Worm (Caenorhabditis elegans) whole organism, L2 larva: ENCODE measurements around the gene F58G1.8.

Source experiments
- C34F6.9 ChIP-seq: fragments of 150-350 bp; optimal IDR thresholded peaks from 2 replicates; lab custom pipeline; 2014; ENCODE audit warnings: missing biosample characterization, missing genetic modification characterization
- F13H6.1 ChIP-seq: sonication (generic microtip); optimal IDR thresholded peaks from 2 replicates; lab custom pipeline; 2016; ENCODE audit warnings: missing genetic modification characterization, missing compliant biosample characterization
- R02D3.7 ChIP-seq: fragments of 150-350 bp; optimal IDR thresholded peaks from 2 replicates; lab custom pipeline; 2014; ENCODE audit warnings: missing biosample characterization, missing genetic modification characterization
- Y55F3AM.14 ChIP-seq: fragments of 200-800 bp; sonication (Bioruptor generic); optimal IDR thresholded peaks from 2 replicates; lab custom pipeline; 2018; ENCODE audit warnings: mild to moderate bottlenecking, missing genetic modification characterization, missing compliant biosample characterization
- ZK546.5 ChIP-seq: sonication (generic microtip); optimal IDR thresholded peaks from 2 replicates; lab custom pipeline; 2017; ENCODE audit warnings: missing biosample characterization, missing genetic modification characterization
- aly-2 ChIP-seq: fragments of 150-350 bp; optimal IDR thresholded peaks from 2 replicates; lab custom pipeline; 2014; ENCODE audit warnings: missing biosample characterization, missing genetic modification characterization
- ama-1 ChIP-seq: fragments of 150-350 bp; optimal IDR thresholded peaks from 2 replicates; lab custom pipeline; 2018; ENCODE audit warnings: inconsistent platforms
- ceh-16 ChIP-seq: fragments of 150-350 bp; optimal IDR thresholded peaks from 2 replicates; lab custom pipeline; 2014; ENCODE audit warnings: missing biosample characterization, missing genetic modification characterization
- ceh-82 ChIP-seq: fragments of 150-350 bp; optimal IDR thresholded peaks from 2 replicates; lab custom pipeline; 2014; ENCODE audit warnings: missing biosample characterization, missing genetic modification characterization
- crh-2 ChIP-seq: sonication (generic microtip); optimal IDR thresholded peaks from 2 replicates; lab custom pipeline; 2017; ENCODE audit warnings: missing biosample characterization, missing genetic modification characterization
- dmd-4 ChIP-seq: sonication (generic microtip); optimal IDR thresholded peaks from 2 replicates; lab custom pipeline; 2017; ENCODE audit warnings: missing biosample characterization, missing genetic modification characterization
- egl-27 ChIP-seq: sonication (generic microtip); optimal IDR thresholded peaks from 3 replicates; lab custom pipeline; 2017; ENCODE audit warnings: missing biosample characterization, missing genetic modification reagents, missing genetic modification characterization
- elt-1 ChIP-seq: fragments of 150-350 bp; optimal IDR thresholded peaks from 2 replicates; lab custom pipeline; 2014; ENCODE audit warnings: missing biosample characterization, missing genetic modification characterization
- elt-3 ChIP-seq: sonication (generic microtip); optimal IDR thresholded peaks from 2 replicates; lab custom pipeline; 2017; ENCODE audit warnings: missing biosample characterization, missing genetic modification characterization
- fos-1 ChIP-seq: fragments of 150-350 bp; optimal IDR thresholded peaks from 2 replicates; lab custom pipeline; 2014; ENCODE audit warnings: missing biosample characterization, missing genetic modification characterization
- gmeb-1 ChIP-seq: fragments of 150-350 bp; optimal IDR thresholded peaks from 2 replicates; lab custom pipeline; 2014; ENCODE audit warnings: missing biosample characterization, missing genetic modification characterization
- lin-11 ChIP-seq: fragments of 150-350 bp; sonication (generic microtip); optimal IDR thresholded peaks from 2 replicates; lab custom pipeline; 2014; ENCODE audit warnings: missing biosample characterization, missing genetic modification characterization, inconsistent platforms, mixed read lengths
- lin-13 ChIP-seq: fragments of 150-350 bp; optimal IDR thresholded peaks from 2 replicates; lab custom pipeline; 2014; ENCODE audit warnings: missing biosample characterization, missing genetic modification reagents, missing genetic modification characterization
- lin-39 ChIP-seq: fragments of 150-350 bp; optimal IDR thresholded peaks from 2 replicates; lab custom pipeline; 2014; ENCODE audit warnings: missing biosample characterization, missing genetic modification reagents, missing genetic modification characterization
- lsy-2 ChIP-seq, 2 experiments: fragments of 150-350 bp in 1 of 2; sonication (generic microtip) in 1 of 2; optimal IDR thresholded peaks; 2 replicates each; lab custom pipeline; 2014 to 2017; ENCODE audit warnings: missing biosample characterization in 2 of 2, missing genetic modification characterization in 2 of 2
- mbf-1 ChIP-seq: sonication (generic microtip); optimal IDR thresholded peaks from 2 replicates; lab custom pipeline; 2017; ENCODE audit warnings: missing biosample characterization, missing genetic modification characterization
- mdl-1 ChIP-seq, 2 experiments: fragments of 150-350 bp in 1 of 2; sonication (generic microtip) in 1 of 2; optimal IDR thresholded peaks; 2 replicates each; lab custom pipeline; 2017; ENCODE audit warnings: missing biosample characterization in 2 of 2, missing genetic modification characterization in 2 of 2
- nhr-11 ChIP-seq: fragments of 150-350 bp; optimal IDR thresholded peaks from 2 replicates; lab custom pipeline; 2014; ENCODE audit warnings: missing biosample characterization, missing genetic modification characterization
- nhr-129 ChIP-seq: fragments of 150-350 bp; optimal IDR thresholded peaks from 2 replicates; lab custom pipeline; 2014; ENCODE audit warnings: missing biosample characterization, missing genetic modification characterization
- nhr-21 ChIP-seq: fragments of 150-350 bp; optimal IDR thresholded peaks from 2 replicates; lab custom pipeline; 2014; ENCODE audit warnings: missing biosample characterization, missing genetic modification characterization
- nhr-23 ChIP-seq: fragments of 150-350 bp; optimal IDR thresholded peaks from 2 replicates; lab custom pipeline; 2014; ENCODE audit warnings: missing biosample characterization, missing genetic modification reagents, missing genetic modification characterization
- nhr-237 ChIP-seq: fragments of 150-350 bp; optimal IDR thresholded peaks from 2 replicates; lab custom pipeline; 2014; ENCODE audit warnings: missing biosample characterization, missing genetic modification characterization
- nhr-6 ChIP-seq: fragments of 150-350 bp; optimal IDR thresholded peaks from 2 replicates; lab custom pipeline; 2014; ENCODE audit warnings: missing biosample characterization, missing genetic modification characterization
- nhr-77 ChIP-seq: fragments of 150-350 bp; optimal IDR thresholded peaks from 2 replicates; lab custom pipeline; 2014; ENCODE audit warnings: missing biosample characterization, missing genetic modification characterization
- peb-1 ChIP-seq: fragments of 150-350 bp; optimal IDR thresholded peaks from 2 replicates; lab custom pipeline; 2014; ENCODE audit warnings: missing biosample characterization, missing genetic modification characterization
- sem-4 ChIP-seq: fragments of 150-350 bp; optimal IDR thresholded peaks from 2 replicates; lab custom pipeline; 2014; ENCODE audit warnings: missing biosample characterization, missing genetic modification reagents, missing genetic modification characterization
- skn-1 ChIP-seq: sonication (generic microtip); optimal IDR thresholded peaks from 2 replicates; lab custom pipeline; 2017; ENCODE audit warnings: missing biosample characterization, missing genetic modification characterization
- sma-9 ChIP-seq, 2 experiments: fragments of 150-350 bp in 1 of 2; sonication (generic microtip) in 1 of 2; optimal IDR thresholded peaks; 2 replicates each; lab custom pipeline; 2014 to 2016; ENCODE audit warnings: missing genetic modification characterization in 2 of 2, mild to moderate bottlenecking in 1 of 2, missing biosample characterization in 1 of 2, missing compliant biosample characterization in 1 of 2, missing genetic modification reagents in 1 of 2, moderate library complexity in 1 of 2
- snpc-4 ChIP-seq: fragments of 150-350 bp; optimal IDR thresholded peaks from 2 replicates; lab custom pipeline; 2014; ENCODE audit warnings: missing biosample characterization, missing genetic modification characterization
- unc-39 ChIP-seq: fragments of 150-350 bp; optimal IDR thresholded peaks from 2 replicates; lab custom pipeline; 2014; ENCODE audit warnings: missing biosample characterization, missing genetic modification characterization
- unc-55 ChIP-seq: fragments of 150-350 bp; sonication (generic microtip); optimal IDR thresholded peaks from 3 replicates; lab custom pipeline; 2014; ENCODE audit warnings: missing biosample characterization, missing genetic modification reagents, missing genetic modification characterization
- unc-62 ChIP-seq: fragments of 150-350 bp; optimal IDR thresholded peaks from 2 replicates; lab custom pipeline; 2014; ENCODE audit warnings: missing biosample characterization, missing genetic modification reagents, missing genetic modification characterization
- ztf-1 ChIP-seq: fragments of 200-800 bp; sonication (Bioruptor generic); conservative IDR thresholded peaks from 2 replicates; pipeline ENCODE4 v1.3.6; 2022; ENCODE audit warnings: missing genetic modification characterization, missing compliant biosample characterization
- ztf-11 ChIP-seq: sonication (generic microtip); optimal IDR thresholded peaks from 2 replicates; lab custom pipeline; 2017; ENCODE audit warnings: missing biosample characterization, missing genetic modification characterization
- ztf-4 ChIP-seq: fragments of 150-350 bp; optimal IDR thresholded peaks from 2 replicates; lab custom pipeline; 2014; ENCODE audit warnings: missing biosample characterization, missing genetic modification characterization

Gene F58G1.8

ce11 chrII:12928241-12928640 is 2.8 kb upstream of the F58G1.8 start, which contains the start of gene F58G1.3:
F58G1.3 (minus strand) TSS chrII:12928341.
- no peak for TF ChIP-seq nhr-21 (tag; lab: Kevin White, UChicago)
- TF ChIP-seq lin-39 (tag; lab: Kevin White, UChicago): no peak
- no peak for TF ChIP-seq nhr-11 (tag; lab: Kevin White, UChicago)
- TF ChIP-seq sem-4 (tag; lab: Kevin White, UChicago): no peak
- TF ChIP-seq nhr-237: no peak
- no peak for TF ChIP-seq ztf-1 (GFP tag; lab: Robert Waterston, UW)
- no peak for TF ChIP-seq mdl-1 (tag; optimal IDR thresholded peaks at IDR 0.05; lab: Kevin White, UChicago)
- TF ChIP-seq ZK546.5 (tag; lab: Kevin White, UChicago): no peak
- TF ChIP-seq unc-55 (GFP tag; lab: Kevin White, UChicago): no peak
- no peak for TF ChIP-seq snpc-4 (tag; lab: Kevin White, UChicago)
- no peak for TF ChIP-seq nhr-77 (tag; lab: Kevin White, UChicago)
- TF ChIP-seq C34F6.9: no peak
- TF ChIP-seq Y55F3AM.14 (GFP tag; lab: Kevin White, UChicago): no peak
- TF ChIP-seq ztf-4: no peak
- TF ChIP-seq R02D3.7 (tag; lab: Kevin White, UChicago): no peak
- TF ChIP-seq ama-1 (lab: Kevin White, UChicago): no peak

DNA sequence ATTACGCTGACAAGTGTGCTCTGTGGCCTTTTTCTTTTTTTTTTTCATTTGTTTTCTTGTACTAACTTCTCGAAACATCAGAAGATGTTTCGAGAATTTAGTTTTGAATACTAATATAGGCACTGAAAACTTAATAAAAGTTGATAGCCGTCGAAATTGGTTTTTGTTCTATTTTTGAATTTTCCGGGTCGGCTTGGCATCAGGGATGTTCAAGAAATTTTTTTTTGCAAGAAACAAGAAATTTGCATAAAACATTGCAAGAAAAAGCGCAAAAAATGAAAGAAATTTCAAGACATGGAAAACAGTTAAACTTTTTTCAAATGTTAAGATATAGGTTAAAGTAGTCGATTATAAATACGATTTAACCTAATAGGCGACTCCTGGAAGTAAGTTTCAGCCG is 2.2 kb downstream of the F58G1.8 start:
- TF ChIP-seq snpc-4 (tag; lab: Kevin White, UChicago) (no peak), elt-3 (no peak), aly-2 (tag; lab: Kevin White, UChicago) (no peak), ceh-82 (tag; lab: Kevin White, UChicago) (no peak), nhr-77 (tag; lab: Kevin White, UChicago) (no peak), fos-1 (no peak), elt-1 (tag; lab: Kevin White, UChicago) (no peak), crh-2 (tag; lab: Kevin White, UChicago) (no peak), nhr-129 (tag; lab: Kevin White, UChicago) (no peak)

ce11 chrII:12921478-12921877 is 4.0 kb downstream of the F58G1.8 start:
- TF ChIP-seq skn-1 (tag; lab: Kevin White, UChicago) (no peak), nhr-11 (tag; lab: Kevin White, UChicago) (no peak), Y55F3AM.14 (GFP tag; lab: Kevin White, UChicago) (no peak)

DNA sequence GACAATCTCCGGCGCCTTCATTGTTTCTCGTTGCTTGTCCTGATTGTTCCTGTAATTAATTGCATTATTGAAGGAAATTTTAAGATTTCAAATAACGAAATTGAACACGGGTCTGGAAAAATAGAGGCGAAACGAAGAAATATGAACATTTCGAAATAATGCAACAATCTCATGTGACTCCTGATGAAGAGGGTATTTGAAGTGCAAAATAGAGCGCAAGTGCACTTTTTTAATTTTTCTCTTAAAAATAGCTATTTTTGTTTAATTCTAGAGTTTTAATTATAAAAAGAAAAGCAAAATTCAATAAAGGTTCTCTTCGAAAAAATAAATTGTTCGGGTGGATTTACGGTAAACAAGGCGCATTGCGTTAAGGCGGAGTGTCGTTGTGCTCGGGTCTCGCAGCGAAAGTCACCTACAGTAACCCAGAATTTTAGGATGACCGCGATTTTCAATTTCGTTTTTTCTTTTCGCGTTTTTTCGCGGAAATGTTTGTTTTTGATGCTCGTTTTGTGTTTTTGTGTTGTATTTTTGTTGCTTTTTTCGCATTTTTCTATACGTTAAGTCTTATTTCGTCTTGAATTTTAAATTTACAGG is 6.4 kb downstream of the F58G1.8 start, which contains the start of the genes F58G1.2 and wago-4:
Gene F58G1.2, minus strand, starts transcription at position 51 of the 594 bp plus-strand sequence.
Gene wago-4, plus strand, starts transcription at position 592 of the 594 bp plus-strand sequence.
- TF ChIP-seq lsy-2 (tag; optimal IDR thresholded peaks at IDR 0.05; lab: Kevin White, UChicago) (peak; percentile 34 to 88), R02D3.7 (tag; lab: Kevin White, UChicago) (peak; percentile 71), unc-55 (GFP tag; lab: Kevin White, UChicago) (peak; percentile 56), snpc-4 (tag; lab: Kevin White, UChicago) (no peak), ama-1 (lab: Kevin White, UChicago) (no peak)

DNA sequence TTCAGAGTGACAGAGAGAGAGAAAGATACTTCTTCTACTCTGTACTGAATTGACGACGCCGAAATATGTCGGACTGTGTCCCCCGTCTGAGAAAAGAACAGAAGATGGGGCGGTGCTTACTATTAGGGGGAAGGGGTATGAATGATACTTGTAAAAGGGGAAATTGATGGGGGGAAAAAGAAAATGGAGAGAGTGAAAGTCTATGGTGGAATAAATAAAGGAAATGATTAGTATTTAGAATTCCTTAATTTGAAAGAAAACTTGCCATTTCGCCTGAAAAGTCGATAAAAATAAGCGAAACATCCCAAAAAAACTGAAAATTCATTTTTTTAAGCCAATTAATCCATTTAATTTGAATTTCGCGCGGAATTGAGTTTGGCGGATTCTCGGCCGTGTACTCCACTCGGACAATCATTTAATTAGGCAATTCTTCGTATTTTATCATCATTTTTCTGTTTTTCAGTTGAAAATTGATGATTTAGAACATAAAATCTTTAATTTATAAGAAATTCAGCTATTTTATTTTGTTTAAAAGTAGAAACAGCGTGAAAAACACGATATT is 10.9 kb downstream of the F58G1.8 start, which contains the start of gene F35C5.12:
Gene F35C5.12, minus strand, starts transcription at position 51 of the 562 bp plus-strand sequence.
- no peak for TF ChIP-seq ztf-1 (GFP tag; lab: Robert Waterston, UW)
- TF ChIP-seq egl-27 (tag; lab: Kevin White, UChicago): no peak
- TF ChIP-seq ZK546.5 (tag; lab: Kevin White, UChicago): no peak
- TF ChIP-seq unc-39 (tag; lab: Kevin White, UChicago): no peak
- TF ChIP-seq peb-1 (tag; lab: Kevin White, UChicago): no peak
- no peak for TF ChIP-seq lin-39 (tag; lab: Kevin White, UChicago)
- TF ChIP-seq aly-2 (tag; lab: Kevin White, UChicago): no peak
- no peak for TF ChIP-seq mdl-1 (tag; optimal IDR thresholded peaks at IDR 0.05; lab: Kevin White, UChicago)
- TF ChIP-seq ztf-4: no peak
- TF ChIP-seq nhr-21 (tag; lab: Kevin White, UChicago): peak; percentile 12
- peak; percentile 46 for TF ChIP-seq C34F6.9
- no peak for TF ChIP-seq lin-11 (tag; lab: Kevin White, UChicago)
- TF ChIP-seq fos-1: peak; percentile 30
- TF ChIP-seq snpc-4 (tag; lab: Kevin White, UChicago): no peak
- TF ChIP-seq sem-4 (tag; lab: Kevin White, UChicago): no peak
- TF ChIP-seq lin-13 (GFP tag; lab: Kevin White, UChicago): no peak
- TF ChIP-seq nhr-129 (tag; lab: Kevin White, UChicago): no peak
- TF ChIP-seq unc-62 (GFP tag; lab: Kevin White, UChicago): no peak
- no peak for TF ChIP-seq ceh-82 (tag; lab: Kevin White, UChicago)
- no peak for TF ChIP-seq Y55F3AM.14 (GFP tag; lab: Kevin White, UChicago)
- no peak for TF ChIP-seq crh-2 (tag; lab: Kevin White, UChicago)
- no peak for TF ChIP-seq nhr-6 (tag; lab: Kevin White, UChicago)
- TF ChIP-seq ztf-11 (tag; lab: Kevin White, UChicago): no peak
- TF ChIP-seq F13H6.1: peak; percentile 6
- peak; percentile 2 for TF ChIP-seq ceh-16 (tag; lab: Kevin White, UChicago)
- no peak for TF ChIP-seq dmd-4 (tag; lab: Kevin White, UChicago)
- peak; percentile 47 for TF ChIP-seq sma-9 (GFP tag; optimal IDR thresholded peaks at IDR 0.05; lab: Kevin White, UChicago)
- no peak for TF ChIP-seq sma-9 (tag; optimal IDR thresholded peaks at IDR 0.05; lab: Kevin White, UChicago)
- no peak for TF ChIP-seq mbf-1 (tag; lab: Kevin White, UChicago)
- no peak for TF ChIP-seq nhr-23
- TF ChIP-seq unc-55 (GFP tag; lab: Kevin White, UChicago): peak; percentile 55
- TF ChIP-seq R02D3.7 (tag; lab: Kevin White, UChicago): no peak
- TF ChIP-seq lsy-2 (tag; optimal IDR thresholded peaks at IDR 0.05; lab: Kevin White, UChicago): peak; percentile 8 to 74
- peak; percentile 91 for TF ChIP-seq gmeb-1 (tag; lab: Kevin White, UChicago)
